Worm (Caenorhabditis elegans): ENCODE results near the gene dmd-7.

- TF ChIP-seq mab-5 (tag; optimal IDR thresholded peaks at IDR 0.05) (no peak), elt-3 (tag; optimal IDR thresholded peaks at IDR 0.05) (no peak), elt-1 (tag; optimal IDR thresholded peaks at IDR 0.05; ENCODE audit: borderline replicate concordance, insufficient read depth) (no peak)
Observed at ce11 chrV:6275209-6275608, 28.5 kb downstream of the dmd-7 start.
